Fruit fly (Drosophila melanogaster): ENCODE results near the gene msps.

msps gene

dm6 chr3R:16099268-16100240 is 49.0 kb downstream of the msps start:
- TF ChIP-seq CG15710 (tag; optimal IDR thresholded peaks at IDR 0.05): peak; percentile 25
- no peak for TF ChIP-seq CG8159 (tag; optimal IDR thresholded peaks at IDR 0.05)
- peak; percentile 55 for TF ChIP-seq Pif1B (GFP tag; optimal IDR thresholded peaks at IDR 0.05)
- peak; percentile 34 for TF ChIP-seq CG14655 (GFP tag; optimal IDR thresholded peaks at IDR 0.05)
- TF ChIP-seq fd96Ca (GFP tag; IDR thresholded peaks at IDR 0.05): peak; percentile 75; the same call in 2 of the 3 replicates
- TF ChIP-seq CG13204 (GFP tag; optimal IDR thresholded peaks at IDR 0.05): peak; percentile 89
- no peak for TF ChIP-seq rn (GFP tag; IDR thresholded peaks at IDR 0.05)
- peak; percentile 73 for TF ChIP-seq CG32121 (GFP tag; IDR thresholded peaks at IDR 0.05)
- peak; percentile 12 for TF ChIP-seq gl (tag; optimal IDR thresholded peaks at IDR 0.05)
- peak; percentile 52 for TF ChIP-seq CG4496 (GFP tag; IDR thresholded peaks at IDR 0.05)
- TF ChIP-seq Snoo (tag; optimal IDR thresholded peaks at IDR 0.05): peak; percentile 98
- TF ChIP-seq CG10348 (GFP tag; IDR thresholded peaks at IDR 0.05): no peak
- no peak for TF ChIP-seq CG9948 (tag; optimal IDR thresholded peaks at IDR 0.05)
- peak; percentile 10; the same call in 1 of the 2 replicates for TF ChIP-seq CG12605 (GFP tag; IDR thresholded peaks at IDR 0.05)
- TF ChIP-seq Ets98B (GFP tag; IDR thresholded peaks at IDR 0.05): peak; percentile 68
- TF ChIP-seq EcR (GFP tag; optimal IDR thresholded peaks at IDR 0.05): peak; percentile 93
- peak; percentile 30 for TF ChIP-seq CG34367 (tag; optimal IDR thresholded peaks at IDR 0.05)
- TF ChIP-seq Pif1A (GFP tag; optimal IDR thresholded peaks at IDR 0.05): peak; percentile 48
- peak; percentile 0 for TF ChIP-seq CG8301 (tag; optimal IDR thresholded peaks at IDR 0.05)
- TF ChIP-seq D1 (tag; optimal IDR thresholded peaks at IDR 0.05): no peak

- TF ChIP-seq Ets98B (GFP tag; IDR thresholded peaks at IDR 0.05): no peak
- TF ChIP-seq EcR (GFP tag; optimal IDR thresholded peaks at IDR 0.05): peak; percentile 67
Measured at dm6 chr3R:16105813-16106480, 55.3 kb downstream of the msps start.
